Worm (Caenorhabditis elegans): ENCODE measurements around the gene K04C2.8.

K04C2.8 gene

DNA sequence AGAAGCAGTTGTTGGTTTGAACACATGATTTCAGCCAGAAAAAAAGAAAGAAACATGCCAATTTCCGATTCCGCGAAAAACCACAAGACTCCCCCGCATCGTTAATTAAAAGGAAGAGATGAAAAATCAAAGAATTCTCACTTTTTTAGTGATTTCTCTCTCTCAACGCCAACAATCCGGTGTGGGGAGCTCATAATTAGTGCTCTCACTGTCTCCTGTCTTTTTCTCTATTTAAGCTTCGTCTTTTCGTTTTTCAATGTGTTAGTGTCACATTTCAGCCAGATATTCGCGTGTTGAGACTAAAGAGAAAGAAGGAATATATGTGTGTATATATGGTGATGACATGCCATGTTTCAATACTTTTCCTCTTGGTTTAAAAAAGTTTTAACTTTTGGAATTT, 3.6 kb downstream of the K04C2.8 start:
- TF ChIP-seq nhr-129 (tag; optimal IDR thresholded peaks at IDR 0.05) (peak; percentile 36), nhr-237 (tag; optimal IDR thresholded peaks at IDR 0.05) (no peak), zag-1 (tag; optimal IDR thresholded peaks at IDR 0.05) (no peak), lin-39 (tag; optimal IDR thresholded peaks at IDR 0.05) (no peak), C34F6.9 (tag; optimal IDR thresholded peaks at IDR 0.05) (no peak), nhr-6 (tag; optimal IDR thresholded peaks at IDR 0.05) (peak; percentile 2), dmd-4 (tag; optimal IDR thresholded peaks at IDR 0.05) (no peak), aly-2 (tag; optimal IDR thresholded peaks at IDR 0.05) (no peak), mdl-1 (tag; optimal IDR thresholded peaks at IDR 0.05) (no peak), lin-11 (tag; optimal IDR thresholded peaks at IDR 0.05) (no peak), ceh-16 (tag; optimal IDR thresholded peaks at IDR 0.05) (no peak), elt-3 (tag; optimal IDR thresholded peaks at IDR 0.05) (no peak), alr-1 (tag; optimal IDR thresholded peaks at IDR 0.05) (no peak), Y55F3AM.14 (GFP tag; optimal IDR thresholded peaks at IDR 0.05) (no peak), unc-62 (GFP tag; optimal IDR thresholded peaks at IDR 0.05) (no peak), nhr-25 (tag; optimal IDR thresholded peaks at IDR 0.05) (no peak), gmeb-1 (tag; optimal IDR thresholded peaks at IDR 0.05) (no peak), ztf-1 (GFP tag; conservative IDR thresholded peaks at IDR 0.05) (no peak), elt-1 (tag; optimal IDR thresholded peaks at IDR 0.05) (no peak), F13H6.1 (tag; optimal IDR thresholded peaks at IDR 0.05) (peak; percentile 38), ztf-4 (tag; optimal IDR thresholded peaks at IDR 0.05) (peak; percentile 24), egl-27 (tag; optimal IDR thresholded peaks at IDR 0.05) (no peak), unc-55 (GFP tag; optimal IDR thresholded peaks at IDR 0.05) (no peak), fos-1 (tag; optimal IDR thresholded peaks at IDR 0.05) (no peak), sma-9 (GFP tag; optimal IDR thresholded peaks at IDR 0.05) (peak; percentile 47), sma-9 (tag; optimal IDR thresholded peaks at IDR 0.05) (no peak), mbf-1 (tag; optimal IDR thresholded peaks at IDR 0.05) (no peak), nhr-11 (tag; optimal IDR thresholded peaks at IDR 0.05) (no peak), skn-1 (tag; optimal IDR thresholded peaks at IDR 0.05) (no peak), ama-1 (optimal IDR thresholded peaks at IDR 0.05) (peak; percentile 23), lsy-2 (tag; optimal IDR thresholded peaks at IDR 0.05) (peak in 1 of 2 experiments; percentile 59), blmp-1 (tag; optimal IDR thresholded peaks at IDR 0.05; ENCODE audit: insufficient read depth) (no peak), ztf-11 (tag; optimal IDR thresholded peaks at IDR 0.05) (no peak), lin-13 (GFP tag; optimal IDR thresholded peaks at IDR 0.05) (peak; percentile 68), sem-4 (tag; optimal IDR thresholded peaks at IDR 0.05) (no peak)

DNA sequence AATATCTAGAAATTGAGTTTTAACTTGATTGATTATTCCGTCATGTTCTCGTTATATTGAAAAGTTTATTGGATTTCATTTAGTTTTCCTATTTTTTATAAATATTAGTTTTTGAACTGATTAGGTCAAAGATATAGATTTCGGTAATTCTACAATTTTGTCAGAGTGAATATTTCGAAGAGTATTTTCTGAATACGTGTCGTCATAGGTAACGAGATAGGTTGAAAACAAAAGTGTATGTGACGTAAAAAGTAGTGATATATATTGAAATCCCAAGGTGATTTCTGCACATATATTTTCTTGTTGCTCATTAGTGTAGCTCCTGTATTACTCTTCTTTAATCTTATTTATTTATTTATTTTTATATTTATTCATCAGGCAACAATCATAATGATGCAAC, 10.7 kb downstream of the K04C2.8 start, which contains the start of gene K04C2.7:
K04C2.7 (plus strand) TSS at position 301 of the 400 bp plus-strand sequence.
- TF ChIP-seq alr-1 (tag; optimal IDR thresholded peaks at IDR 0.05) (no peak), nhr-6 (tag; optimal IDR thresholded peaks at IDR 0.05) (no peak), nhr-12 (tag; optimal IDR thresholded peaks at IDR 0.05) (no peak), nhr-21 (tag; optimal IDR thresholded peaks at IDR 0.05) (peak; percentile 5), lsy-2 (tag; optimal IDR thresholded peaks at IDR 0.05) (peak in 1 of 2 experiments; percentile 4), mab-5 (tag; optimal IDR thresholded peaks at IDR 0.05) (no peak), nhr-11 (tag; optimal IDR thresholded peaks at IDR 0.05) (no peak), nhr-23 (tag; optimal IDR thresholded peaks at IDR 0.05) (no peak), blmp-1 (tag; optimal IDR thresholded peaks at IDR 0.05; ENCODE audit: insufficient read depth) (no peak), mdl-1 (tag; optimal IDR thresholded peaks at IDR 0.05) (no peak), ztf-4 (tag; optimal IDR thresholded peaks at IDR 0.05) (no peak), egl-27 (tag; optimal IDR thresholded peaks at IDR 0.05) (no peak), fos-1 (tag; optimal IDR thresholded peaks at IDR 0.05) (no peak), aly-2 (tag; optimal IDR thresholded peaks at IDR 0.05) (no peak)

DNA sequence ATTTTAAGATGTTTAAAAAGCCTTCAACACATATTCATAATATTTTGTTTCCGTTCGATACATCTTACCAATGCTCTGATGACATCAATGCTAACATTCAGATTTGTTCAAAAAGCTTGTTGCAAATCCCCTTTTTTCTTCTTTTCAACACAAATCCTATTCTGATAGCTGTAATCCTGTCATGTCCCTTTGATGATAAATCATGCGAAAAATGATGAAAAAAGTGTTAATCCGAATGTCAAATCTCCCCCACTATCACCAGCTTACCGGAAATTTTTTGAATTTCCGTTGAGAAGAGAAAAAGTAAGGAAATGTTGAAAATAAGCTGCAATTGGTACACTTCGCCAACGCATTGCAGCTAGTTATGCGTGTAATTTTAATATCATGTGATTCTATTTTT, 11.6 kb downstream of the K04C2.8 start:
- TF ChIP-seq nhr-237 (tag; optimal IDR thresholded peaks at IDR 0.05): no peak
- TF ChIP-seq lin-11 (tag; optimal IDR thresholded peaks at IDR 0.05): no peak
- no peak for TF ChIP-seq peb-1 (tag; optimal IDR thresholded peaks at IDR 0.05)
- no peak for TF ChIP-seq unc-55 (GFP tag; optimal IDR thresholded peaks at IDR 0.05)
- TF ChIP-seq mab-5 (tag; optimal IDR thresholded peaks at IDR 0.05): no peak
- TF ChIP-seq nhr-11 (tag; optimal IDR thresholded peaks at IDR 0.05): no peak
- TF ChIP-seq unc-39 (tag; optimal IDR thresholded peaks at IDR 0.05): no peak
- TF ChIP-seq nhr-77 (tag; optimal IDR thresholded peaks at IDR 0.05): no peak
- no peak for TF ChIP-seq crh-2 (tag; optimal IDR thresholded peaks at IDR 0.05)
- no peak for TF ChIP-seq nhr-23 (tag; optimal IDR thresholded peaks at IDR 0.05)
- no peak for TF ChIP-seq F13H6.1 (tag; optimal IDR thresholded peaks at IDR 0.05)
- no peak for TF ChIP-seq skn-1 (tag; optimal IDR thresholded peaks at IDR 0.05)
- no peak for TF ChIP-seq ZK546.5 (tag; optimal IDR thresholded peaks at IDR 0.05)
- TF ChIP-seq lsy-2 (tag; optimal IDR thresholded peaks at IDR 0.05): no peak
